Fruit fly (Drosophila melanogaster) ovary, adult (tissue): ENCODE measurements around the gene Blos3.

Experiments
- CG17801 ChIP-seq: fragments of 200-800 bp; optimal IDR thresholded peaks from 2 replicates; lab custom pipeline; 2019; ENCODE audit warnings: missing biosample characterization, mild to moderate bottlenecking, missing genetic modification characterization, moderate library complexity; ENCODE audit not compliant: partially characterized antibody

The Blos3 gene

dm6 chr3L:18904772-18905601 is 35.0 kb downstream of the Blos3 start, which contains the start of the genes CSN1b and Prp6:
TSS of gene CSN1b (minus strand) at chr3L:18904930.
TSS of gene Prp6 (plus strand) at chr3L:18905372.
- TF ChIP-seq CG17801, result no peak

dm6 chr3L:18911082-18911481 is 41.1 kb downstream of the Blos3 start, which contains the start of gene Ir75d:
TSS of gene Ir75d (minus strand) at chr3L:18911182.
- TF ChIP-seq CG17801, result no peak

dm6 chr3L:18914100-18914683 is 44.2 kb downstream of the Blos3 start, which contains the start of gene COX6AL2:
TSS of gene COX6AL2 (minus strand) at chr3L:18914150.
- TF ChIP-seq CG17801, result no peak

- no peak for TF ChIP-seq CG17801
Measured at dm6 chr3L:18916466-18916865, 46.4 kb downstream of the Blos3 start.

- no peak for TF ChIP-seq CG17801
Measured at dm6 chr3L:18917281-18917680, 47.3 kb downstream of the Blos3 start, which contains the start of gene CG6839. TSS of gene CG6839 (plus strand) at chr3L:18917581.

dm6 chr3L:18920219-18920618 is 50.2 kb downstream of the Blos3 start, which contains the start of gene CG18223:
TSS of gene CG18223 (minus strand) at chr3L:18920319.
- TF ChIP-seq CG17801, result no peak
